Fruit fly (Drosophila melanogaster): ENCODE results near the gene salt.

The salt gene

DNA sequence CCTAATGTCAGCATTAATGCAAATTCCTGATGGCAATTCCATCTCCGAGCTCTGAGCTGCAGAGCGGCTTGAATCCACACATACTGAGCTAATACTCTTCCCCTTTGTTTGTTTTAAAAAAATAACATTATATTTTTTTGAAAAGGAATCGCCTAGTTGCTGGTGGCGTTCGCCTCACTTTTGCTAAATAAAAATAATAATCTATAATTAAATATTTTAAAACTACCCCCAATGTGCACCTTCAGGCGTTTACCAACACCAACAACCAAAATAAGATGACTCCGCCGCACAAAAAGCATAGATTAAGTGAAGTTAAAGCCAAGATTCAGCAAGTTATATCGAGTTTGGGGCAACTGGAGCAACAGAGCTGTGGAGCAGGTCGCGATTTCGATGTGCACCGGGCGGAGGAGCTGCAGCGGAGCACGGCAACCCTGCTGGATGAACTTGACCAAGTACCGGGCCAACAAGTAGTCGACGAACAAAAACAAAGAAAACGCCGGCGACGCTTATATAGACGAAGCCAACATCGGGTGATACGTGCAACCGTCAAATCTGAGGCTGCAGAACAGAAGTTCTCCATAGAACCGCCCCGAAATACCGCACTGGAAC lies 10.4 kb downstream of the salt start, which contains the start of gene CG1896 (continued):
- TF ChIP-seq Max (GFP tag; optimal IDR thresholded peaks at IDR 0.05) (peak; percentile 30), Xbp1 (GFP tag; optimal IDR thresholded peaks at IDR 0.05) (peak; percentile 43), gcm (GFP tag; optimal IDR thresholded peaks at IDR 0.05) (peak; percentile 16), CG13894 (tag; optimal IDR thresholded peaks at IDR 0.05) (no peak), nmo (GFP tag; optimal IDR thresholded peaks at IDR 0.05) (peak; percentile 38), mirr (GFP tag; optimal IDR thresholded peaks at IDR 0.05) (no peak), h (optimal IDR thresholded peaks at IDR 0.05) (no peak), Med (GFP tag) (peak; percentile 72), dan (GFP tag; IDR thresholded peaks at IDR 0.05) (no peak), tgo (GFP tag; IDR thresholded peaks at IDR 0.05) (peak; percentile 29; the same call in 1 of the 3 replicates), CG2199 (GFP tag; IDR thresholded peaks at IDR 0.05) (no peak), scrt (GFP tag; optimal IDR thresholded peaks at IDR 0.05) (peak; percentile 59), CG11247 (GFP tag; IDR thresholded peaks at IDR 0.05) (no peak), ato (GFP tag; IDR thresholded peaks at IDR 0.05; ENCODE audit: partially characterized antibody) (no peak), Bgb (GFP tag; IDR thresholded peaks at IDR 0.05; ENCODE audit: partially characterized antibody) (no peak), dpn (GFP tag; optimal IDR thresholded peaks at IDR 0.05) (peak in 1 of 2 experiments; percentile 14), CG1024 (GFP tag; IDR thresholded peaks at IDR 0.05) (0 out of 2 replicates have a peak, but pooled peaks have one; percentile 29), CG1602 (GFP tag; optimal IDR thresholded peaks at IDR 0.05) (peak; percentile 41), corto (GFP tag; optimal IDR thresholded peaks at IDR 0.05) (no peak), Oli (tag; optimal IDR thresholded peaks at IDR 0.05) (peak; percentile 25), stc (GFP tag; IDR thresholded peaks at IDR 0.05) (peak; percentile 54), CG9727 (GFP tag; optimal IDR thresholded peaks at IDR 0.05) (peak; percentile 55), Hr3 (GFP tag; optimal IDR thresholded peaks at IDR 0.05) (no peak), CG3726 (GFP tag; IDR thresholded peaks at IDR 0.05) (no peak), tll (GFP tag; optimal IDR thresholded peaks at IDR 0.05) (no peak), fd96Cb (tag; optimal IDR thresholded peaks at IDR 0.05) (peak; percentile 26), sc (optimal IDR thresholded peaks at IDR 0.05) (no peak), sc (GFP tag; optimal IDR thresholded peaks at IDR 0.05) (no peak), CG7839 (tag; optimal IDR thresholded peaks at IDR 0.05) (peak; percentile 44), CG10959 (GFP tag; IDR thresholded peaks at IDR 0.05) (no peak), row (GFP tag; IDR thresholded peaks at IDR 0.05) (peak; percentile 67), unc-4 (GFP tag; IDR thresholded peaks at IDR 0.05; ENCODE audit: partially characterized antibody) (no peak), CG5245 (GFP tag; optimal IDR thresholded peaks at IDR 0.05) (no peak), Opbp (GFP tag; IDR thresholded peaks at IDR 0.05; ENCODE audit: partially characterized antibody) (no peak), ftz-f1 (GFP tag; optimal IDR thresholded peaks at IDR 0.05) (peak; percentile 48), CG10543 (GFP tag; optimal IDR thresholded peaks at IDR 0.05) (no peak), Rfx (GFP tag; IDR thresholded peaks at IDR 0.05) (peak; percentile 50), schlank (tag; optimal IDR thresholded peaks at IDR 0.05) (no peak), ems (GFP tag; optimal IDR thresholded peaks at IDR 0.05) (no peak), ase (GFP tag; IDR thresholded peaks at IDR 0.05) (no peak), Ravus (GFP tag; IDR thresholded peaks at IDR 0.05) (no peak), pfk (GFP tag; optimal IDR thresholded peaks at IDR 0.05) (no peak), CG15601 (tag; optimal IDR thresholded peaks at IDR 0.05) (peak; percentile 32), onecut (GFP tag; IDR thresholded peaks at IDR 0.05) (0 out of 2 replicates have a peak, but pooled peaks have one; percentile 16), Lim3 (GFP tag; IDR thresholded peaks at IDR 0.05) (no peak), CG4282 (GFP tag; optimal IDR thresholded peaks at IDR 0.05) (no peak), phol (tag; optimal IDR thresholded peaks at IDR 0.05) (peak; percentile 53), PHDP (tag; optimal IDR thresholded peaks at IDR 0.05) (peak; percentile 36), bab2 (GFP tag; optimal IDR thresholded peaks at IDR 0.05) (no peak), yki (optimal IDR thresholded peaks at IDR 0.05) (no peak), CG33557 (GFP tag; optimal IDR thresholded peaks at IDR 0.05) (peak; percentile 1)

Measured in whole organism, embryonic.